Fruit fly (Drosophila melanogaster) whole organism, prepupa: ENCODE measurements around the gene CG32988.

Experiments
- Blimp-1 ChIP-seq: fragments of 200-800 bp; sonication (Bioruptor generic); optimal IDR thresholded peaks from 3 replicates; lab custom pipeline; 2017; ENCODE audit warnings: missing biosample characterization, missing genetic modification characterization, mild to moderate bottlenecking, moderate library complexity, missing genetic modification reagents
- CG10631 ChIP-seq: fragments of 200-800 bp; sonication (Bioruptor generic); optimal IDR thresholded peaks from 2 replicates; lab custom pipeline; 2016; ENCODE audit warnings: missing biosample characterization, missing genetic modification characterization
- CG10669 ChIP-seq: fragments of 200-800 bp; sonication (Bioruptor generic); optimal IDR thresholded peaks from 3 replicates; lab custom pipeline; 2018; ENCODE audit warnings: missing biosample characterization, mild to moderate bottlenecking, missing genetic modification characterization, moderate library complexity
- CG11294 ChIP-seq: fragments of 200-800 bp; sonication (Bioruptor generic); IDR thresholded peaks from 2 replicates; pipeline ENCODE4 v1.3.6; 2022; ENCODE audit warnings: missing biosample characterization, missing genetic modification characterization
- CG11762 ChIP-seq: fragments of 200-800 bp; sonication (Bioruptor generic); optimal IDR thresholded peaks from 3 replicates; lab custom pipeline; 2016; ENCODE audit warnings: missing biosample characterization, missing genetic modification characterization; ENCODE audit not compliant: insufficient read depth
- CG15336 ChIP-seq: fragments of 200-800 bp; sonication (Bioruptor generic); IDR thresholded peaks from 2 replicates; pipeline ENCODE4 v1.3.6; 2022; ENCODE audit warnings: missing biosample characterization, missing genetic modification characterization
- CG16779 ChIP-seq: fragments of 200-800 bp; sonication (Bioruptor generic); optimal IDR thresholded peaks from 3 replicates; lab custom pipeline; 2017; ENCODE audit warnings: missing biosample characterization, mild to moderate bottlenecking, missing genetic modification characterization
- CG3032 ChIP-seq: fragments of 200-800 bp; optimal IDR thresholded peaks from 2 replicates; lab custom pipeline; 2019; ENCODE audit warnings: missing biosample characterization, mild to moderate bottlenecking, missing genetic modification characterization, moderate library complexity
- CG31627 ChIP-seq: fragments of 200-800 bp; sonication (Bioruptor generic); optimal IDR thresholded peaks from 3 replicates; lab custom pipeline; 2016; ENCODE audit warnings: missing biosample characterization, missing genetic modification characterization
- CG32006 ChIP-seq: fragments of 200-800 bp; sonication (Bioruptor generic); optimal IDR thresholded peaks from 3 replicates; lab custom pipeline; 2017; ENCODE audit warnings: missing biosample characterization, mild to moderate bottlenecking, missing genetic modification characterization
- CG3919 ChIP-seq: fragments of 200-800 bp; sonication (Bioruptor generic); optimal IDR thresholded peaks from 3 replicates; lab custom pipeline; 2016; ENCODE audit warnings: missing biosample characterization, missing genetic modification characterization
- CG4318 ChIP-seq: fragments of 200-800 bp; sonication (Bioruptor generic); optimal IDR thresholded peaks from 3 replicates; lab custom pipeline; 2017; ENCODE audit warnings: missing biosample characterization, mild to moderate bottlenecking, missing genetic modification characterization
- CG6163 ChIP-seq: fragments of 200-800 bp; sonication (Bioruptor generic); IDR thresholded peaks from 3 replicates; pipeline ENCODE4 v1.3.6; 2022; ENCODE audit warnings: missing biosample characterization, missing genetic modification characterization
- CG6792 ChIP-seq: fragments of 200-800 bp; sonication (Bioruptor generic); optimal IDR thresholded peaks from 3 replicates; lab custom pipeline; 2016; ENCODE audit warnings: missing biosample characterization, missing genetic modification characterization
- CG6808 ChIP-seq: fragments of 200-800 bp; sonication (Bioruptor generic); optimal IDR thresholded peaks from 3 replicates; lab custom pipeline; 2017; ENCODE audit warnings: missing biosample characterization, missing genetic modification characterization, mild to moderate bottlenecking, moderate library complexity, missing genetic modification reagents
- CG6854 ChIP-seq: fragments of 200-800 bp; sonication (Bioruptor generic); optimal IDR thresholded peaks from 2 replicates; lab custom pipeline; 2017; ENCODE audit warnings: missing biosample characterization, mild to moderate bottlenecking, missing genetic modification characterization
- CG7368 ChIP-seq: fragments of 200-800 bp; sonication (Bioruptor generic); optimal IDR thresholded peaks from 3 replicates; lab custom pipeline; 2016; ENCODE audit warnings: missing biosample characterization, missing genetic modification characterization
- CG8119 ChIP-seq: fragments of 200-800 bp; sonication (Bioruptor generic); IDR thresholded peaks from 3 replicates; pipeline ENCODE4 v1.3.6; 2022; ENCODE audit warnings: missing biosample characterization, missing genetic modification characterization
- CG8319 ChIP-seq: fragments of 200-800 bp; sonication (Bioruptor generic); optimal IDR thresholded peaks from 3 replicates; lab custom pipeline; 2016; ENCODE audit warnings: missing biosample characterization, missing genetic modification characterization
- CG8632 ChIP-seq: fragments of 200-800 bp; sonication (Bioruptor generic); optimal IDR thresholded peaks from 3 replicates; lab custom pipeline; 2016; ENCODE audit warnings: missing biosample characterization, missing genetic modification characterization
- CG9139 ChIP-seq: fragments of 200-800 bp; sonication (Bioruptor generic); optimal IDR thresholded peaks from 3 replicates; lab custom pipeline; 2017; ENCODE audit warnings: missing biosample characterization, mild to moderate bottlenecking, missing genetic modification characterization
- Eip75B ChIP-seq: fragments of 200-800 bp; sonication (Bioruptor generic); optimal IDR thresholded peaks from 3 replicates; lab custom pipeline; 2016; ENCODE audit warnings: missing biosample characterization, missing genetic modification characterization
- Eip78C ChIP-seq: fragments of 200-800 bp; sonication (Bioruptor generic); peaks from one replicate; lab custom pipeline; 2016; ENCODE audit warnings: missing biosample characterization, missing genetic modification characterization
- Eip93F ChIP-seq: fragments of 200-800 bp; sonication (Bioruptor generic); optimal IDR thresholded peaks from 2 replicates; lab custom pipeline; 2016; ENCODE audit warnings: missing biosample characterization, mild to moderate bottlenecking, missing genetic modification characterization
- Ets21C ChIP-seq: fragments of 200-800 bp; sonication (Bioruptor generic); optimal IDR thresholded peaks from 3 replicates; lab custom pipeline; 2016; ENCODE audit warnings: missing biosample characterization, missing genetic modification characterization
- Gug ChIP-seq: fragments of 200-800 bp; sonication (Bioruptor generic); IDR thresholded peaks from 2 replicates; pipeline ENCODE4 v1.3.6; 2022; ENCODE audit warnings: missing biosample characterization, missing genetic modification characterization
- Hr38 ChIP-seq: sonication (Bioruptor generic); optimal IDR thresholded peaks from 2 replicates; lab custom pipeline; 2016; ENCODE audit warnings: missing biosample characterization, missing genetic modification characterization
- Hr39 ChIP-seq: fragments of 200-800 bp; sonication (Bioruptor generic); optimal IDR thresholded peaks from 2 replicates; lab custom pipeline; 2016; ENCODE audit warnings: missing biosample characterization, missing genetic modification characterization
- Hr4 ChIP-seq: fragments of 200-800 bp; sonication (Bioruptor generic); optimal IDR thresholded peaks from 3 replicates; lab custom pipeline; 2016; ENCODE audit warnings: missing biosample characterization, missing genetic modification characterization
- Met ChIP-seq: fragments of 200-800 bp; sonication (Bioruptor generic); optimal IDR thresholded peaks from 3 replicates; lab custom pipeline; 2016; ENCODE audit warnings: missing biosample characterization, missing genetic modification characterization
- OdsH ChIP-seq: fragments of 200-800 bp; sonication (Bioruptor generic); optimal IDR thresholded peaks from 3 replicates; lab custom pipeline; 2016; ENCODE audit warnings: missing biosample characterization, missing genetic modification characterization
- Smox ChIP-seq: fragments of 200-800 bp; sonication (Bioruptor generic); optimal IDR thresholded peaks from 3 replicates; lab custom pipeline; 2016; ENCODE audit warnings: missing biosample characterization, missing genetic modification characterization
- Sox102F ChIP-seq: fragments of 200-800 bp; sonication (Bioruptor generic); optimal IDR thresholded peaks from 2 replicates; lab custom pipeline; 2016; ENCODE audit warnings: missing biosample characterization, mild to moderate bottlenecking, missing genetic modification characterization
- Sox14 ChIP-seq: fragments of 200-800 bp; sonication (Bioruptor generic); optimal IDR thresholded peaks from 3 replicates; lab custom pipeline; 2016; ENCODE audit warnings: missing biosample characterization, missing genetic modification characterization
- Sox15 ChIP-seq: fragments of 200-800 bp; sonication (Bioruptor generic); optimal IDR thresholded peaks from 3 replicates; lab custom pipeline; 2016; ENCODE audit warnings: missing biosample characterization, missing genetic modification characterization
- acj6 ChIP-seq: fragments of 200-800 bp; sonication (Bioruptor generic); optimal IDR thresholded peaks from 3 replicates; lab custom pipeline; 2016; ENCODE audit warnings: missing biosample characterization, missing genetic modification characterization
- cyc ChIP-seq: fragments of 200-800 bp; sonication (Bioruptor generic); optimal IDR thresholded peaks from 3 replicates; lab custom pipeline; 2016; ENCODE audit warnings: missing biosample characterization, missing genetic modification characterization
- dac ChIP-seq: fragments of 200-800 bp; sonication (Bioruptor generic); optimal IDR thresholded peaks from 2 replicates; lab custom pipeline; 2017; ENCODE audit warnings: missing biosample characterization, mild to moderate bottlenecking, missing genetic modification characterization
- dsx ChIP-seq: fragments of 200-800 bp; optimal IDR thresholded peaks from 3 replicates; lab custom pipeline; 2019; ENCODE audit warnings: missing biosample characterization, mild to moderate bottlenecking, missing genetic modification characterization, moderate library complexity; ENCODE audit not compliant: poor library complexity, severe bottlenecking
- eg ChIP-seq: fragments of 200-800 bp; sonication (Bioruptor generic); IDR thresholded peaks from 3 replicates; pipeline ENCODE4 v1.3.6; 2022; ENCODE audit warnings: missing biosample characterization, missing genetic modification characterization
- esn ChIP-seq: fragments of 200-800 bp; sonication (Bioruptor generic); optimal IDR thresholded peaks from 2 replicates; lab custom pipeline; 2016; ENCODE audit warnings: missing biosample characterization, mild to moderate bottlenecking, missing genetic modification characterization, moderate library complexity
- fd59A ChIP-seq: fragments of 200-800 bp; sonication (Bioruptor generic); optimal IDR thresholded peaks from 2 replicates; lab custom pipeline; 2017; ENCODE audit warnings: missing biosample characterization, mild to moderate bottlenecking, missing genetic modification characterization, missing genetic modification reagents
- fd85E ChIP-seq: fragments of 200-800 bp; sonication (Bioruptor generic); optimal IDR thresholded peaks from 3 replicates; lab custom pipeline; 2016; ENCODE audit warnings: missing biosample characterization, missing genetic modification characterization
- fkh ChIP-seq: fragments of 200-800 bp; sonication (Bioruptor generic); optimal IDR thresholded peaks from 3 replicates; lab custom pipeline; 2017; ENCODE audit warnings: missing biosample characterization, mild to moderate bottlenecking, missing genetic modification characterization, moderate library complexity
- pdm3 ChIP-seq: fragments of 200-800 bp; sonication (Bioruptor generic); optimal IDR thresholded peaks from 3 replicates; lab custom pipeline; 2016; ENCODE audit warnings: missing biosample characterization, missing genetic modification characterization
- salr ChIP-seq, 2 experiments: fragments of 200-800 bp; sonication (Bioruptor generic); optimal IDR thresholded peaks; 3 replicates each; lab custom pipeline; 2016 to 2018; ENCODE audit warnings: missing biosample characterization in 2 of 2, missing genetic modification characterization in 2 of 2, mild to moderate bottlenecking in 1 of 2
- spab ChIP-seq: fragments of 200-800 bp; sonication (Bioruptor generic); optimal IDR thresholded peaks from 2 replicates; lab custom pipeline; 2017; ENCODE audit warnings: missing biosample characterization, mild to moderate bottlenecking, missing genetic modification characterization, missing genetic modification reagents
- ss ChIP-seq, 2 experiments: fragments of 200-800 bp; sonication (Bioruptor generic); optimal IDR thresholded peaks; 2 replicates in 1 of 2; 3 replicates in 1 of 2; lab custom pipeline; 2017 to 2018; ENCODE audit warnings: mild to moderate bottlenecking in 2 of 2, missing biosample characterization in 2 of 2, missing genetic modification characterization in 2 of 2, moderate library complexity in 1 of 2
- svp ChIP-seq: fragments of 200-800 bp; sonication (Bioruptor generic); peaks from one replicate; lab custom pipeline; 2016; ENCODE audit warnings: missing biosample characterization, missing genetic modification characterization
- topi ChIP-seq: fragments of 200-800 bp; sonication (Bioruptor generic); optimal IDR thresholded peaks from 3 replicates; lab custom pipeline; 2016; ENCODE audit warnings: missing biosample characterization, missing genetic modification characterization
- vri ChIP-seq: fragments of 200-800 bp; sonication (Bioruptor generic); optimal IDR thresholded peaks from 3 replicates; lab custom pipeline; 2016; ENCODE audit warnings: missing biosample characterization, mild to moderate bottlenecking, missing genetic modification characterization

The CG32988 gene

dm6 chr2L:8834806-8835483 is 29.7 kb upstream of the CG32988 start:
- no peak for TF ChIP-seq CG11294 (GFP tag; lab: Robert Waterston, UW)
- no peak for TF ChIP-seq fkh (GFP tag; lab: Kevin White, UChicago)
- peak; percentile 82 for TF ChIP-seq CG8119 (GFP tag; lab: Robert Waterston, UW)
- TF ChIP-seq CG10631 (GFP tag; lab: Kevin White, UChicago), result peak; percentile 68
- TF ChIP-seq spab, result peak; percentile 56
- peak; percentile 42 for TF ChIP-seq Sox14
- no peak for TF ChIP-seq Eip93F (GFP tag; lab: Kevin White, UChicago)
- TF ChIP-seq fd59A (GFP tag; lab: Kevin White, UChicago), result peak; percentile 60
- TF ChIP-seq CG3032 (tag; lab: Kevin White, UChicago), result peak; percentile 30
- TF ChIP-seq eg (GFP tag; lab: Robert Waterston, UW), result peak; percentile 65
- TF ChIP-seq pdm3, result peak; percentile 74
- TF ChIP-seq acj6, result peak; percentile 72
- TF ChIP-seq CG8319 (GFP tag; lab: Kevin White, UChicago), result peak; percentile 3
- TF ChIP-seq CG8632 (GFP tag; lab: Kevin White, UChicago), result peak; percentile 74
- peak; percentile 94 for TF ChIP-seq svp (GFP tag; lab: Kevin White, UChicago)
- TF ChIP-seq OdsH (GFP tag; lab: Kevin White, UChicago), result peak; percentile 82
- peak; percentile 89 for TF ChIP-seq topi (GFP tag; lab: Kevin White, UChicago)
- peak; percentile 88 for TF ChIP-seq Met (GFP tag; lab: Kevin White, UChicago)
- peak; percentile 61 for TF ChIP-seq CG7368 (GFP tag; lab: Kevin White, UChicago)
- TF ChIP-seq salr (GFP tag; optimal IDR thresholded peaks at IDR 0.05; lab: Kevin White, UChicago), result peak; percentile 22 to 40
- peak; percentile 66 for TF ChIP-seq Smox (GFP tag; lab: Kevin White, UChicago)
- TF ChIP-seq CG11762, result no peak
- TF ChIP-seq CG16779, result peak; percentile 8
- TF ChIP-seq CG4318 (GFP tag; lab: Kevin White, UChicago), result peak; percentile 52
- TF ChIP-seq fd85E (GFP tag; lab: Kevin White, UChicago), result no peak
- TF ChIP-seq CG6163 (GFP tag; lab: Robert Waterston, UW), result peak; percentile 67
- TF ChIP-seq CG6808 (GFP tag; lab: Kevin White, UChicago), result peak; percentile 55
- peak; percentile 36 for TF ChIP-seq Hr4
- TF ChIP-seq CG15336 (GFP tag; lab: Robert Waterston, UW), result peak; percentile 82
- no peak for TF ChIP-seq CG6854 (GFP tag; lab: Kevin White, UChicago)
- peak; percentile 50 for TF ChIP-seq Hr39 (GFP tag; lab: Kevin White, UChicago)
- peak; percentile 78 for TF ChIP-seq CG6792
- peak; percentile 97 for TF ChIP-seq Eip78C (GFP tag; lab: Kevin White, UChicago)
- TF ChIP-seq CG3919 (GFP tag; lab: Kevin White, UChicago), result peak; percentile 92
- no peak for TF ChIP-seq dac (GFP tag; lab: Kevin White, UChicago)
- peak; percentile 52 for TF ChIP-seq Ets21C (GFP tag; lab: Kevin White, UChicago)
- peak; percentile 79 for TF ChIP-seq esn (GFP tag; lab: Kevin White, UChicago)
- TF ChIP-seq Blimp-1 (GFP tag; lab: Kevin White, UChicago), result no peak
- TF ChIP-seq ss (GFP tag; optimal IDR thresholded peaks at IDR 0.05; lab: Kevin White, UChicago), result peak; percentile 73 to 81
- TF ChIP-seq Gug (GFP tag; lab: Robert Waterston, UW), result no peak; the same call in 1 of the 2 replicates
- peak; percentile 84 for TF ChIP-seq cyc (GFP tag; lab: Kevin White, UChicago)
- TF ChIP-seq vri (GFP tag; lab: Kevin White, UChicago), result peak; percentile 50
- TF ChIP-seq Eip75B, result peak; percentile 73
- no peak for TF ChIP-seq Hr38
- TF ChIP-seq CG10669 (GFP tag; lab: Kevin White, UChicago), result peak; percentile 57
- TF ChIP-seq dsx (GFP tag; lab: Kevin White, UChicago), result peak; percentile 75
- peak; percentile 69 for TF ChIP-seq Sox102F (GFP tag; lab: Kevin White, UChicago)
- TF ChIP-seq CG32006 (GFP tag; lab: Kevin White, UChicago), result peak; percentile 69
- TF ChIP-seq Sox15 (GFP tag; lab: Kevin White, UChicago), result peak; percentile 5
- peak; percentile 71 for TF ChIP-seq CG9139 (GFP tag; lab: Kevin White, UChicago)
- TF ChIP-seq CG31627 (GFP tag; lab: Kevin White, UChicago), result peak; percentile 65
